Worm (Caenorhabditis elegans): ENCODE data around the gene adt-2.

The adt-2 gene

DNA sequence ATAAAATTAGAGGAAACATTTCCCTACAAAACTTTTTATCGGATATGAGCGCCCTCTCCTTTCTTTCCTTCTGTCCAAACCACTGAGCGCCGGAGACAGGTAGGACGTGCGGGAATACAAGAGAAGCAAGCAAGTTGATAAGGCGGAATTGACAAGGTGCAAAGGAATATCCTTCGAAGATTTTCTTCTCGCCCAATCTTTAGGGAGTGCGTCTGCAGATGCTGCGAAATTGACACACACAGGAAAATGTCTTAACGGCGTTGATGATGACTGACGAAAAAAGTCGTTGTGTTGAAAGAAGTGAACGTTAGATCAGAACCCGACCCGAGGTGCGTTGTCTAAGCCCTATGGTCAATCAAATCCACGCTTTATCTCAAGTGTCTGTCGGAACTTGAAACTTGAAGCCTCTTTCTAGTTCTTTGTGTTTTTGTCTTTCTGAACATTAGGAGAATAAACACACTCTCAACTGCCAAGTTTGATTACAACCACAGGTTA, 1.8 kb downstream of the adt-2 start:
- no peak for TF ChIP-seq pqm-1 (tag; optimal IDR thresholded peaks at IDR 0.05)
- TF ChIP-seq nhr-28 (tag; optimal IDR thresholded peaks at IDR 0.05) = no peak
- no peak for TF ChIP-seq ama-1 (optimal IDR thresholded peaks at IDR 0.05)
- TF ChIP-seq zag-1 (tag; optimal IDR thresholded peaks at IDR 0.05) = no peak
- TF ChIP-seq elt-2 (tag; optimal IDR thresholded peaks at IDR 0.05) = no peak
- peak; percentile 7 for TF ChIP-seq nhr-43 (tag; optimal IDR thresholded peaks at IDR 0.05; ENCODE audit: poor library complexity, severe bottlenecking)
- TF ChIP-seq fos-1 (tag; optimal IDR thresholded peaks at IDR 0.05) = no peak

DNA sequence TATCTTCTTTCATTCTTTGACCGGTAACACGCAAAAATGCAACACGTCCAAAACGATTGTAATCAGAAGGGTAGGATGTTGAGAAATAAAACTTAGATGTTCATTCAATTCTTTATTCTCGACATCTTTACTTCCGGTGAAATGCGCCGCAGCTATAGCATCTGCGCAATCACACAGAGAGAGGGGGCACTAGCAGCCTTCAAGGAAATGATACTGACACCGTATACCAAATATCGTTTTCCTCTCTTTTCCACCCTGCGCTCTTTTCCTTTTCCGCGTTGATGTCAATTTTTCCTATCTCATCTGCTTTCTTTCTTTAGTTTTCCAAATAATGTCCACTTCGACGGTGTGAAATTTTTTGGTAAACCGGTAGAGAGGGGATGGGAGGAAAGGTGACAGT, 4.7 kb downstream of the adt-2 start:
- TF ChIP-seq mdl-1 (tag; optimal IDR thresholded peaks at IDR 0.05) (no peak), sea-2 (GFP tag; optimal IDR thresholded peaks at IDR 0.05) (no peak), lsy-12 (tag; optimal IDR thresholded peaks at IDR 0.05) (no peak), R02D3.7 (tag; optimal IDR thresholded peaks at IDR 0.05) (no peak), nhr-23 (tag; optimal IDR thresholded peaks at IDR 0.05) (peak; percentile 55), elt-1 (tag; optimal IDR thresholded peaks at IDR 0.05) (no peak), ceh-28 (tag; optimal IDR thresholded peaks at IDR 0.05) (peak; percentile 23), elt-3 (tag; optimal IDR thresholded peaks at IDR 0.05) (no peak)

DNA sequence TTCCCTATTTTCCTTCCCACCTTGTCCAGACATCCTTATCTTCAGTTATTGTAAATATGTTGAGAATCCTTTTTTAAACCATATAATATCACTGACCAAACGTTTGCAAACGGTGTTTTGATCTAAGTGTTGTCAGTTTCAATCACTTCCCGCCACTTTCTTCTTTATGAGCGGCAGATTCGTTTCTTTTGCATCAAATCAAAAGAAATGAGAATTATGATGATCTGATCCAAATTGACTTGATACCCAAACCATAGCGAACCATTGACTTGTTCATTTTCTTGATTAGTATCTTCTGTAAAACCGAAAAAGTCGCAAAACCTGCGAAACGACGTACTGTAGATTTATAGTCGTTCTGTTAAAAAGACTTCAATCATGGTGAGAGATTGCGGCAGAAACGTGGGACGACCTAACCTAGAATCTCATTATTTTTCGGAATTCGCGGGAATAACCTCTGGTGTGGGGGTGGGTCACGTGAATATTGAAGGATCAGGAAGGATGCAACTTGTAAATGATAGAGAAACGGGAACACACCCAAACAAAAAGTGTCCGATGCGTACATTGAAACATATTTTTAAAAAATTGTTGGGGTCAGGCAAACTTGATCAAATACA, 8.0 kb downstream of the adt-2 start:
- TF ChIP-seq ZK546.5 (tag; optimal IDR thresholded peaks at IDR 0.05) (no peak), nhr-28 (tag; optimal IDR thresholded peaks at IDR 0.05) (no peak), lin-39 (tag; optimal IDR thresholded peaks at IDR 0.05) (no peak), nhr-43 (tag; optimal IDR thresholded peaks at IDR 0.05; ENCODE audit: poor library complexity, severe bottlenecking) (peak; percentile 2), nhr-23 (tag; optimal IDR thresholded peaks at IDR 0.05) (peak; percentile 43), fkh-2 (tag; optimal IDR thresholded peaks at IDR 0.05) (no peak), fos-1 (tag; optimal IDR thresholded peaks at IDR 0.05) (no peak)

DNA sequence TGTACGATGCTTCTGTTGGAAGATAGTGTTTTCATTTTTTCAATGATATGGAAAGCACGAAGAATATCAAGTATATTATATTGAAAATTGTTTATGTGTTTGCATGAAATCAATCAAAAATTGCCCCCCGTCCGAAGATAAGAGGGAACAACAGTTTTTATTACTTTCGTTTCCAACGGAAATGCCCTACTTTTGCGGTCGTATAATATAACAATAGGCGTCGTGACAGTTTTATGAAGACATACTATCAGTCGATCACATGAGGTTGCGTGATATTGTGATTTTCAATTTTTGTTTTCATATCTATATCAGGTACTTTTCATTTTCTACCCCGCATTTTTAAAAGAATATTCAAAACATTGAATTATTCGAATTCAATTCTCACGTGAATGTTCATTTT, 10.0 kb downstream of the adt-2 start:
- peak; percentile 37 for TF ChIP-seq nhr-43 (tag; optimal IDR thresholded peaks at IDR 0.05; ENCODE audit: poor library complexity, severe bottlenecking)
- TF ChIP-seq nhr-23 (tag; optimal IDR thresholded peaks at IDR 0.05) = peak; percentile 77
- TF ChIP-seq eor-1 (tag; optimal IDR thresholded peaks at IDR 0.05) = no peak
- peak; percentile 55 for TF ChIP-seq pqm-1 (tag; optimal IDR thresholded peaks at IDR 0.05)
- TF ChIP-seq elt-2 (tag; optimal IDR thresholded peaks at IDR 0.05) = peak; percentile 72
- TF ChIP-seq nhr-67 (tag; optimal IDR thresholded peaks at IDR 0.05) = no peak

DNA sequence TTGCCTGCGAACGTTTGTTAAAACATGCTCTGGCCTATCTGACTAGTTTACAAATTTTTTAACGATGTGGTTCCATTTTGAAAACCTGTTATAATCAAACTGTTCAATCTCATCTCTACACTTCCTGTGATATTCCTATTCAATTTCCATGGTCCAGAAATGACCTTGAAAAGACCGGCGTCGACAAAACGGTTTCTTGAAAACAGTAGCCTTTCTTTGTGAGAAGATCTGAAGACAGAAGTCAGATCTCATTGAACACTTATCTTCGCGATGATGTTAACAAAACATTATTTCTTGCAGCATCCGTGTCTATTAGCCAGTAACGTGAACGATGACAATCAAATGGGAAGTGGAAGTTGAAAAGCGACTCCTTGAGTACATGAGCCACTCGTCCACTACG, 10.6 kb downstream of the adt-2 start, which contains the start of gene C44E12.1:
TSS of gene C44E12.1 (plus strand) at position 301 of the 400 bp plus-strand sequence.
- TF ChIP-seq mdl-1 (tag; optimal IDR thresholded peaks at IDR 0.05) (no peak), egl-27 (tag; optimal IDR thresholded peaks at IDR 0.05) (no peak), ztf-11 (tag; optimal IDR thresholded peaks at IDR 0.05) (no peak), ZK546.5 (tag; optimal IDR thresholded peaks at IDR 0.05) (no peak), skn-1 (tag; optimal IDR thresholded peaks at IDR 0.05) (no peak), nhr-43 (tag; optimal IDR thresholded peaks at IDR 0.05; ENCODE audit: poor library complexity, severe bottlenecking) (no peak), unc-39 (tag; optimal IDR thresholded peaks at IDR 0.05) (no peak), zag-1 (tag; optimal IDR thresholded peaks at IDR 0.05) (no peak), ceh-16 (tag; optimal IDR thresholded peaks at IDR 0.05) (no peak), nhr-25 (tag; optimal IDR thresholded peaks at IDR 0.05) (no peak), nhr-237 (tag; optimal IDR thresholded peaks at IDR 0.05) (no peak), ceh-28 (tag; optimal IDR thresholded peaks at IDR 0.05) (no peak), tbx-2 (tag; optimal IDR thresholded peaks at IDR 0.05) (no peak), ama-1 (optimal IDR thresholded peaks at IDR 0.05) (no peak), ceh-82 (tag; optimal IDR thresholded peaks at IDR 0.05) (no peak)

DNA sequence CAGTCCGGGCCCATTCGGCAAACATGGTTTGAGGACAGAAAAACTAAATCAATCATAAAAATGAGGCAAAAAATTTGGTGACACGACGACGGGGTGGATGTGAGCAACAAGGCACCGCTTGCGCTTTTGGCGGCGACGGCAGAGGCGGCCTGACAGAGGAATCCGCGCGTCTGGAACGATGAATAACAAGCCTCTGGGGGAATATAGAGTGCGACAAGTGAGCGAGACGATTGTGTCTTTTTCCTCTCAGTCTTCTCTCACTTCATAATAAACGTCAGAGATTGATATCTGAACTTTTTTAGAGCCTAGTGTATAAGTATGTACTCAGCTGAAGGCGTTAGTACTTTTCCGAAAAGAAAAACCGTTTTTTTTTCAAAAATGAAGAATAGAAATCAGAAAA, 22.0 kb downstream of the adt-2 start, which contains the start of gene twk-17:
TSS of gene twk-17 (minus strand) at position 101 of the 400 bp plus-strand sequence.
- TF ChIP-seq nhr-76 (tag; optimal IDR thresholded peaks at IDR 0.05) (no peak), unc-62 (GFP tag; optimal IDR thresholded peaks at IDR 0.05) (no peak), skn-1 (tag; optimal IDR thresholded peaks at IDR 0.05) (no peak), egl-5 (tag; optimal IDR thresholded peaks at IDR 0.05) (no peak), ceh-28 (tag; optimal IDR thresholded peaks at IDR 0.05) (no peak), ztf-4 (tag; optimal IDR thresholded peaks at IDR 0.05) (no peak), ceh-16 (tag; optimal IDR thresholded peaks at IDR 0.05) (no peak), sea-2 (GFP tag; optimal IDR thresholded peaks at IDR 0.05) (no peak), elt-1 (tag; optimal IDR thresholded peaks at IDR 0.05) (no peak), lin-39 (tag; optimal IDR thresholded peaks at IDR 0.05) (no peak), nhr-237 (tag; optimal IDR thresholded peaks at IDR 0.05) (no peak), fos-1 (tag; optimal IDR thresholded peaks at IDR 0.05) (no peak), aly-2 (tag; optimal IDR thresholded peaks at IDR 0.05) (no peak), fkh-2 (tag; optimal IDR thresholded peaks at IDR 0.05) (no peak), nhr-77 (tag; optimal IDR thresholded peaks at IDR 0.05) (no peak), nhr-67 (tag; optimal IDR thresholded peaks at IDR 0.05) (no peak), nhr-28 (tag; optimal IDR thresholded peaks at IDR 0.05) (no peak), lsy-12 (tag; optimal IDR thresholded peaks at IDR 0.05) (no peak)

Data from whole organism, L3 larva.